Worm (Caenorhabditis elegans): ENCODE data around the gene Y9C9A.5.

Gene Y9C9A.5

ce11 chrIV:4917774-4918173, 24.0 kb upstream of the Y9C9A.5 start, which contains the start of gene str-158:
str-158 (plus strand) TSS chrIV:4918074.
- TF ChIP-seq unc-98 (GFP tag; IDR thresholded peaks at IDR 0.05): no peak
- no peak for TF ChIP-seq tbx-2 (tag; optimal IDR thresholded peaks at IDR 0.05)
- no peak for TF ChIP-seq snu-23 (GFP tag; optimal IDR thresholded peaks at IDR 0.05)
- no peak for TF ChIP-seq zag-1 (tag; optimal IDR thresholded peaks at IDR 0.05)
- TF ChIP-seq fkh-8 (tag; optimal IDR thresholded peaks at IDR 0.05): no peak
- no peak for TF ChIP-seq xbp-1 (tag; optimal IDR thresholded peaks at IDR 0.05)
- TF ChIP-seq nhr-28 (tag; optimal IDR thresholded peaks at IDR 0.05): no peak
- TF ChIP-seq lin-14 (GFP tag; optimal IDR thresholded peaks at IDR 0.05): no peak
- TF ChIP-seq nhr-84 (tag; optimal IDR thresholded peaks at IDR 0.05): no peak
- no peak for TF ChIP-seq ceh-82 (tag; optimal IDR thresholded peaks at IDR 0.05)
- TF ChIP-seq fos-1 (tag; optimal IDR thresholded peaks at IDR 0.05): no peak
- TF ChIP-seq lin-15B (tag; optimal IDR thresholded peaks at IDR 0.05): no peak

- no peak for TF ChIP-seq grh-1 (GFP tag; IDR thresholded peaks at IDR 0.05)
- TF ChIP-seq ces-1 (GFP tag; optimal IDR thresholded peaks at IDR 0.05): no peak
- no peak for TF ChIP-seq lin-13 (GFP tag; optimal IDR thresholded peaks at IDR 0.05)
- no peak for TF ChIP-seq ama-1 (optimal IDR thresholded peaks at IDR 0.05)
- no peak for TF ChIP-seq nhr-237 (tag; optimal IDR thresholded peaks at IDR 0.05)
- no peak for TF ChIP-seq ceh-88 (GFP tag; IDR thresholded peaks at IDR 0.05)
- TF ChIP-seq aha-1 (tag; optimal IDR thresholded peaks at IDR 0.05): no peak
- TF ChIP-seq nhr-28 (tag; optimal IDR thresholded peaks at IDR 0.05): no peak
- TF ChIP-seq mep-1 (tag; optimal IDR thresholded peaks at IDR 0.05): no peak
- TF ChIP-seq lin-14 (GFP tag; optimal IDR thresholded peaks at IDR 0.05): no peak
- no peak for TF ChIP-seq nhr-84 (tag; optimal IDR thresholded peaks at IDR 0.05)
- no peak for TF ChIP-seq nhr-20 (tag; optimal IDR thresholded peaks at IDR 0.05)
- TF ChIP-seq Y116A8C.19 (tag; optimal IDR thresholded peaks at IDR 0.05; ENCODE audit: borderline replicate concordance): no peak
- no peak for TF ChIP-seq fkh-4 (tag; optimal IDR thresholded peaks at IDR 0.05; ENCODE audit: borderline replicate concordance)
- no peak for TF ChIP-seq nhr-12 (tag; optimal IDR thresholded peaks at IDR 0.05)
These were observed 11.7 kb upstream of the Y9C9A.5 start, which contains the start of gene Y9C9A.8 for ce11 chrIV:4930045-4930444. Y9C9A.8 (plus strand) TSS chrIV:4930345.

- TF ChIP-seq nhr-19 (GFP tag; conservative IDR thresholded peaks at IDR 0.05) (peak; percentile 36; the same call in 1 of the 2 replicates), efl-1 (optimal IDR thresholded peaks at IDR 0.05) (peak in 1 of 2 experiments; percentile 8), efl-1 (GFP tag; optimal IDR thresholded peaks at IDR 0.05 in 1 of 2) (no peak), zip-4 (GFP tag; optimal IDR thresholded peaks at IDR 0.05) (peak; percentile 32), pax-3 (tag; optimal IDR thresholded peaks at IDR 0.05) (no peak), nhr-47 (tag; optimal IDR thresholded peaks at IDR 0.05) (peak; percentile 40), grh-1 (GFP tag; IDR thresholded peaks at IDR 0.05) (0 out of 2 replicates have a peak, but pooled peaks have one; percentile 28), nhr-20 (tag; optimal IDR thresholded peaks at IDR 0.05) (peak; percentile 8), nhr-90 (tag; optimal IDR thresholded peaks at IDR 0.05; ENCODE audit: poor library complexity) (peak; percentile 62), rnt-1 (tag; optimal IDR thresholded peaks at IDR 0.05) (no peak), nhr-85 (tag) (peak; percentile 19), snpc-4 (tag; optimal IDR thresholded peaks at IDR 0.05) (peak; percentile 96), alr-1 (tag; optimal IDR thresholded peaks at IDR 0.05; ENCODE audit: borderline replicate concordance) (no peak), lin-35 (GFP tag; optimal IDR thresholded peaks at IDR 0.05) (peak in 1 of 2 experiments; percentile 2)
These were observed 10.9 kb upstream of the Y9C9A.5 start for ce11 chrIV:4930754-4931322.

ce11 chrIV:4934103-4934502, 7.7 kb upstream of the Y9C9A.5 start, which contains the start of gene str-153:
str-153 (plus strand) TSS chrIV:4934403.
- no peak for TF ChIP-seq nhr-90 (tag; optimal IDR thresholded peaks at IDR 0.05; ENCODE audit: poor library complexity)
- no peak for TF ChIP-seq tlp-1 (tag; optimal IDR thresholded peaks at IDR 0.05)
- no peak for TF ChIP-seq fkh-4 (tag; optimal IDR thresholded peaks at IDR 0.05; ENCODE audit: borderline replicate concordance)
- TF ChIP-seq C34B4.2 (tag; optimal IDR thresholded peaks at IDR 0.05): no peak
- no peak for TF ChIP-seq jun-1 (tag; optimal IDR thresholded peaks at IDR 0.05)
- TF ChIP-seq sox-4 (tag; optimal IDR thresholded peaks at IDR 0.05): no peak
- TF ChIP-seq mep-1 (tag; optimal IDR thresholded peaks at IDR 0.05): no peak
- no peak for TF ChIP-seq sptf-1 (tag; optimal IDR thresholded peaks at IDR 0.05)
- TF ChIP-seq swsn-7 (tag; optimal IDR thresholded peaks at IDR 0.05): no peak
- no peak for TF ChIP-seq elt-2 (tag; optimal IDR thresholded peaks at IDR 0.05)
- no peak for TF ChIP-seq pqm-1 (tag; optimal IDR thresholded peaks at IDR 0.05)
- TF ChIP-seq lin-15B (tag; optimal IDR thresholded peaks at IDR 0.05): no peak
- no peak for TF ChIP-seq efl-1 (optimal IDR thresholded peaks at IDR 0.05)
- TF ChIP-seq efl-1 (GFP tag; optimal IDR thresholded peaks at IDR 0.05 in 1 of 2): no peak
- no peak for TF ChIP-seq dsc-1 (tag; optimal IDR thresholded peaks at IDR 0.05)
- no peak for TF ChIP-seq mdl-1 (tag; optimal IDR thresholded peaks at IDR 0.05)
- TF ChIP-seq pag-3 (tag; optimal IDR thresholded peaks at IDR 0.05; ENCODE audit: borderline replicate concordance, insufficient read depth): no peak
- no peak for TF ChIP-seq nhr-12 (tag; optimal IDR thresholded peaks at IDR 0.05)
- TF ChIP-seq lsy-2 (tag; optimal IDR thresholded peaks at IDR 0.05): no peak
